Fruit fly (Drosophila melanogaster) whole organism, wandering third instar larva: Measurements from ENCODE around the gene Obp83cd.

Source experiments
- CG32264 ChIP-seq: fragments of 200-800 bp; sonication (Bioruptor generic); optimal IDR thresholded peaks from 2 replicates; lab custom pipeline; 2016; ENCODE audit warnings: missing biosample characterization, missing genetic modification characterization
- CG9705 ChIP-seq: fragments of 200-800 bp; sonication (Bioruptor generic); optimal IDR thresholded peaks from 2 replicates; lab custom pipeline; 2018; ENCODE audit warnings: missing biosample characterization, mild to moderate bottlenecking, missing genetic modification characterization
- CrebA ChIP-seq: fragments of 200-800 bp; sonication (Bioruptor generic); optimal IDR thresholded peaks from 2 replicates; lab custom pipeline; 2016; ENCODE audit warnings: missing biosample characterization, mild to moderate bottlenecking, missing genetic modification characterization, borderline replicate concordance
- Dfd ChIP-seq: fragments of >200 bp; optimal IDR thresholded peaks from 2 replicates; lab custom pipeline; 2017; ENCODE audit warnings: missing biosample characterization, missing genetic modification characterization
- Dif ChIP-seq: fragments of 200-275, 200-300 bp; sonication (Bioruptor generic); optimal IDR thresholded peaks from 2 replicates; lab custom pipeline; 2018; ENCODE audit warnings: missing biosample characterization, missing genetic modification characterization; ENCODE audit not compliant: partially characterized antibody
- GATAd ChIP-seq: sonication (Bioruptor generic); optimal IDR thresholded peaks from 2 replicates; lab custom pipeline; 2016; ENCODE audit warnings: missing biosample characterization, missing genetic modification characterization
- HLH106 ChIP-seq: fragments of 200-800 bp; optimal IDR thresholded peaks from 3 replicates; lab custom pipeline; 2019; ENCODE audit warnings: missing biosample characterization, mild to moderate bottlenecking, missing genetic modification characterization, moderate library complexity
- Hnf4 ChIP-seq: fragments of 200-800 bp; sonication (Bioruptor generic); optimal IDR thresholded peaks from 2 replicates; lab custom pipeline; 2016; ENCODE audit warnings: missing biosample characterization, mild to moderate bottlenecking, missing genetic modification characterization
- Hr78 ChIP-seq: fragments of >200 bp; optimal IDR thresholded peaks from 2 replicates; lab custom pipeline; 2017; ENCODE audit warnings: missing biosample characterization, missing genetic modification characterization
- Hr83 ChIP-seq: fragments of 200-300 bp; sonication (Bioruptor generic); optimal IDR thresholded peaks from 2 replicates; lab custom pipeline; 2016; ENCODE audit warnings: missing biosample characterization, mild to moderate bottlenecking, missing genetic modification characterization, moderate library complexity; ENCODE audit not compliant: poor library complexity, severe bottlenecking
- Jra ChIP-seq: sonication (Bioruptor generic); optimal IDR thresholded peaks from 2 replicates; lab custom pipeline; 2016; ENCODE audit warnings: missing biosample characterization, missing genetic modification characterization
- Mio ChIP-seq: sonication (Bioruptor generic); optimal IDR thresholded peaks from 2 replicates; lab custom pipeline; 2016; ENCODE audit warnings: missing biosample characterization, missing genetic modification characterization
- Myc ChIP-seq: fragments of >200 bp; optimal IDR thresholded peaks from 2 replicates; lab custom pipeline; 2017
- N ChIP-seq: fragments of >200 bp; optimal IDR thresholded peaks from 2 replicates; lab custom pipeline; 2018; ENCODE audit warnings: missing biosample characterization, missing external identifiers, missing genetic modification characterization
- Rel ChIP-seq, 2 experiments: fragments of 200-800 bp; sonication (Bioruptor generic) in 1 of 2; optimal IDR thresholded peaks; 2 replicates in 1 of 2; 3 replicates in 1 of 2; lab custom pipeline; 2016 to 2019; ENCODE audit warnings: mild to moderate bottlenecking in 2 of 2, missing biosample characterization in 2 of 2, missing genetic modification characterization in 2 of 2, moderate library complexity in 1 of 2
- Vsx2 ChIP-seq: fragments of 200-300, 225-300 bp; sonication (Bioruptor generic); optimal IDR thresholded peaks from 2 replicates; lab custom pipeline; 2018; ENCODE audit warnings: missing biosample characterization, missing genetic modification characterization; ENCODE audit not compliant: partially characterized antibody
- br ChIP-seq: fragments of 200-800 bp; sonication (Bioruptor generic); optimal IDR thresholded peaks from 2 replicates; lab custom pipeline; 2016; ENCODE audit warnings: missing biosample characterization, missing genetic modification characterization
- dl ChIP-seq, 2 experiments: fragments of 175-275, 200-275 bp in 1 of 2; fragments of 200-275 bp in 1 of 2; sonication (Bioruptor generic); optimal IDR thresholded peaks; lab custom pipeline; 2018; ENCODE audit warnings: mild to moderate bottlenecking in 2 of 2, missing biosample characterization in 2 of 2, missing genetic modification characterization in 2 of 2, moderate library complexity in 2 of 2; ENCODE audit not compliant: partially characterized antibody in 2 of 2, insufficient read depth in 1 of 2
- dsf ChIP-seq: sonication (Bioruptor generic); optimal IDR thresholded peaks from 2 replicates; lab custom pipeline; 2016; ENCODE audit warnings: missing biosample characterization, missing genetic modification characterization, borderline replicate concordance
- ey ChIP-seq: fragments of 200-800 bp; sonication (Bioruptor generic); optimal IDR thresholded peaks from 2 replicates; lab custom pipeline; 2016; ENCODE audit warnings: missing biosample characterization, missing genetic modification characterization
- h ChIP-seq: fragments of 200-800 bp; sonication (Bioruptor generic); optimal IDR thresholded peaks from 3 replicates; lab custom pipeline; 2016; ENCODE audit warnings: missing biosample characterization, mild to moderate bottlenecking, missing genetic modification characterization
- jim ChIP-seq: fragments of 175-275, 200-325 bp; sonication (Bioruptor generic); optimal IDR thresholded peaks from 2 replicates; lab custom pipeline; 2016; ENCODE audit warnings: missing biosample characterization, mild to moderate bottlenecking, missing genetic modification characterization
- lola ChIP-seq: fragments of >200 bp; optimal IDR thresholded peaks from 2 replicates; lab custom pipeline; 2017; ENCODE audit warnings: missing biosample characterization, missing genetic modification characterization
- pan ChIP-seq: fragments of >200 bp; optimal IDR thresholded peaks from 2 replicates; lab custom pipeline; 2017
- psq ChIP-seq: fragments of 200-800 bp; sonication (Bioruptor generic); optimal IDR thresholded peaks from 3 replicates; lab custom pipeline; 2017; ENCODE audit warnings: missing biosample characterization, mild to moderate bottlenecking, missing genetic modification characterization, moderate library complexity
- rgr ChIP-seq: fragments of 200-800 bp; sonication (Bioruptor generic); optimal IDR thresholded peaks from 3 replicates; lab custom pipeline; 2016; ENCODE audit warnings: missing biosample characterization, mild to moderate bottlenecking, missing genetic modification characterization
- sage ChIP-seq: fragments of 200-800 bp; sonication (Bioruptor generic); optimal IDR thresholded peaks from 2 replicates; lab custom pipeline; 2016; ENCODE audit warnings: missing biosample characterization, mild to moderate bottlenecking, missing genetic modification characterization
- sv ChIP-seq: fragments of 200-800 bp; sonication (Bioruptor generic); optimal IDR thresholded peaks from 3 replicates; lab custom pipeline; 2016; ENCODE audit warnings: missing biosample characterization, missing genetic modification characterization
- woc ChIP-seq: sonication (Bioruptor generic); optimal IDR thresholded peaks from 2 replicates; lab custom pipeline; 2016; ENCODE audit warnings: missing biosample characterization, mild to moderate bottlenecking, missing genetic modification characterization

Obp83cd gene

DNA sequence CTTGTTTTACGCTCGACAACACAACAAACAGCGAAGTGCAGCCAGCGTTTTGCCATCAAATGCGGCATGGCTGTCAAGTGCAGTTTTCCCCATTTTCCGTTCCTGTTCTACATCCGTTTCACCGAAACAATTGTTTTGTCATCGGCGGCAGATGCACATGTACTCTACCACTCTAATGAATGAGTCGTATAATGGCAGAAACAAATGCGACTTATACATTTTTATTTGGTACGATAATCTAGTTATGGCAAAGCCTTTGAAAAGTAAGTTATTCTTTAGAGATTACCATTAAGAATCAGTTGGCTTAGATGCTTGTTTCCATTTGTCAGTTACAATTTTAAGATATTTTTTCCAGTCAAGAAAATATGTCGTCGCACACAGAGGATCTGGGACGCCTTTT, 14.4 kb downstream of the Obp83cd start, which contains the start of gene Vha14-2:
Gene Vha14-2 (plus strand): TSS at position 301 of the 400 bp plus-strand sequence.
- no peak for TF ChIP-seq GATAd (GFP tag; lab: Kevin White, UChicago)
- no peak for TF ChIP-seq rgr (GFP tag; lab: Kevin White, UChicago)
- no peak for TF ChIP-seq Hr83
- TF ChIP-seq Dif (GFP tag; lab: Kevin White, UChicago) = no peak
- TF ChIP-seq jim (GFP tag; lab: Kevin White, UChicago) = no peak
- TF ChIP-seq lola = no peak
- no peak for TF ChIP-seq ey (GFP tag; lab: Kevin White, UChicago)
- TF ChIP-seq Myc (lab: Kevin White, UChicago) = no peak

DNA sequence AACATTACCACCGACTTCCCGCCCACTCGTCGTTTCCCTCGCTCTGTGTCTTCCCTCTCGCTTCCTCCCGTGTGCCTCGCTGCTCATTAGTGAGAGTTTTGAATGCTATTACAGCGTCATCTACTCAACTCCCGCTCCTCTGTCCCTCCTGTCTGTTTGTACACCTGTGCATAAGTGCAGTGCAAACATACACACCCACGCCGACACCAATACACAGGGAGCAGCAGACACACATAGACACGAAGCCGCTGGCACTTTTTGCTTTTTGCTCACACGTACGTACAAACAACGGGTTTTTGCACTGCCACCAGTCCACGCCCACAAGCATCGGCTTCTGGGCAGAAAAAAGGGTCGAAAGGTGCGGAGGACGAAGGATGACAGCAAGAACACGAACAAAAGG, 33.8 kb downstream of the Obp83cd start:
- TF ChIP-seq sv (GFP tag; lab: Kevin White, UChicago) = no peak
- TF ChIP-seq Dfd (GFP tag; lab: Kevin White, UChicago) = no peak
- no peak for TF ChIP-seq h (GFP tag; lab: Kevin White, UChicago)
- no peak for TF ChIP-seq Mio
- no peak for TF ChIP-seq Hr83
- TF ChIP-seq ey (GFP tag; lab: Kevin White, UChicago) = no peak
- no peak for TF ChIP-seq Vsx2
- TF ChIP-seq HLH106 (tag; lab: Kevin White, UChicago) = no peak
- no peak for TF ChIP-seq sage
- no peak for TF ChIP-seq dsf (GFP tag; lab: Kevin White, UChicago)
- no peak for TF ChIP-seq pan (lab: Kevin White, UChicago)
- no peak for TF ChIP-seq CG32264 (GFP tag; lab: Kevin White, UChicago)
- no peak for TF ChIP-seq Dif (GFP tag; lab: Kevin White, UChicago)
- no peak for TF ChIP-seq Hnf4 (GFP tag; lab: Kevin White, UChicago)
- no peak for TF ChIP-seq CrebA

DNA sequence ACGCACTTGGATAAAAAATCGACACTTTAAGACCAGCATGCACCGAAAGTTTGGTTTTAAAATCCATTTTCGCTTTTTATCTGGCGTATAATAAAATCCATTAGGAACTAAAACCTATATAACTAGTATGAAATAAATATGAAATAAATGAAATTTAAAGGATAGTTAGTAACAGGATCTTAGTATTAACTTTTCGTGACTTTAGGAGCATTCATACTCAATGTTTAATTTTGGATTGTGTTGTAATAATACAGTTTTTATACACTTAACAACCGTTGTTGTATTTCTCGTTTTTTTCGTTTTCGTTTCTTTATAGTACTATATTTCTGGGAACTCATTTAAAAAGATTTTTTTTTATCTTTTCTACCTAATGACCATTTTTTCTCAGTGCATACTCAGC, 41.2 kb downstream of the Obp83cd start:
- TF ChIP-seq CG9705 (GFP tag; lab: Kevin White, UChicago) (no peak), CrebA (no peak), Hnf4 (GFP tag; lab: Kevin White, UChicago) (no peak), Rel (GFP tag; optimal IDR thresholded peaks at IDR 0.05; lab: Kevin White, UChicago) (no peak), Rel (tag; optimal IDR thresholded peaks at IDR 0.05; lab: Kevin White, UChicago) (no peak), psq (GFP tag; lab: Kevin White, UChicago) (no peak), Jra (GFP tag; lab: Kevin White, UChicago) (no peak), woc (GFP tag; lab: Kevin White, UChicago) (no peak), h (GFP tag; lab: Kevin White, UChicago) (no peak), CG32264 (GFP tag; lab: Kevin White, UChicago) (no peak), sv (GFP tag; lab: Kevin White, UChicago) (no peak), HLH106 (tag; lab: Kevin White, UChicago) (no peak), br (GFP tag; lab: Kevin White, UChicago) (no peak), N (GFP tag; lab: Kevin White, UChicago) (no peak)

dm6 chr3R:6149593-6149992, 41.7 kb downstream of the Obp83cd start:
- TF ChIP-seq Vsx2 (peak; percentile 65), Myc (lab: Kevin White, UChicago) (peak; percentile 84), lola (peak; percentile 96), Dif (GFP tag; lab: Kevin White, UChicago) (peak; percentile 19), N (GFP tag; lab: Kevin White, UChicago) (peak; percentile 74), dl (GFP tag; optimal IDR thresholded peaks at IDR 0.05; lab: Kevin White, UChicago; ENCODE audit: insufficient read depth in 1 of 2, partially characterized antibody in 2 of 2) (no peak)

- TF ChIP-seq woc (GFP tag; lab: Kevin White, UChicago) = no peak
Observed at dm6 chr3R:6153574-6153973, 45.6 kb downstream of the Obp83cd start.

DNA sequence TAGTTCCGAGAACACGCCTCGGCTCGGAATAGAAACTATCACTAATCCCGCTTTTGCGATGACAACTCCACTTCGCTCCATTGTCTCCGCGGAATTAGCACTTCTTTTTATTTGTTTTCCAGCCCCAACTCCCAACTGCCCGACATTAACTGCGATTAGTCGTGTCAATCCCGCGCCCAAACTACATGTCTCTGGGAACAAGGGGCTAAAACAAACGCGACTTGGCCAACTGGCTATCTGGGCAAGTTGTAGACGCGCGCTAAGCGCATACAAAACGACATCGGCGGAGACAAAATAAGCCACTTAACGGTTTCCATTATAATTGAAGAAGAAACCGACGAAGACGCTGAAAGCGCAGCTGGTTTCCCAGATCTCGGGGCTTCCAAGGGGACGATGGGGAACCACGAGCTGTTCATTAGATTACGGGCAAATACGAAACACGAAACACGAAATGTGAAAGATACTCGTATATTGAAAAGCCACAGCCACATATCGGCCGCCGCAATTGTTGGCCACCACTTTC, 46.9 kb downstream of the Obp83cd start:
- TF ChIP-seq Hr78 (GFP tag; lab: Kevin White, UChicago) = no peak
- TF ChIP-seq, all 38 proteins: peak for 0
